Fruit fly (Drosophila melanogaster): Measurements from ENCODE around the gene Cpr67B.

Cpr67B gene

dm6 chr3L:9404497-9404896 lies at the start of gene Cpr67B:
TSS of gene Cpr67B (plus strand) at chr3L:9404797.
- TF ChIP-seq noc (tag; optimal IDR thresholded peaks at IDR 0.05): no peak

dm6 chr3L:9355555-9355954 lies 49.0 kb upstream of the Cpr67B start:
- TF ChIP-seq noc (tag; optimal IDR thresholded peaks at IDR 0.05): no peak

dm6 chr3L:9356138-9356753 lies 48.4 kb upstream of the Cpr67B start:
- TF ChIP-seq noc (tag; optimal IDR thresholded peaks at IDR 0.05): no peak

dm6 chr3L:9357830-9358712 lies 46.5 kb upstream of the Cpr67B start:
- TF ChIP-seq noc (tag; optimal IDR thresholded peaks at IDR 0.05): peak; percentile 37

- TF ChIP-seq noc (tag; optimal IDR thresholded peaks at IDR 0.05): no peak
Measured at dm6 chr3L:9358713-9359040, 45.9 kb upstream of the Cpr67B start, which contains the start of the genes UGP and Svip. TSS of gene UGP (minus strand) at chr3L:9358935. TSS of gene Svip (plus strand) at chr3L:9358999.

- TF ChIP-seq noc (tag; optimal IDR thresholded peaks at IDR 0.05): peak; percentile 77
Measured at dm6 chr3L:9360217-9360692, 44.3 kb upstream of the Cpr67B start, which contains the start of gene Pdxk. TSS of gene Pdxk (plus strand) at chr3L:9360316.

dm6 chr3L:9361894-9362293 lies 42.7 kb upstream of the Cpr67B start, which contains the start of gene CG34456:
TSS of gene CG34456 (plus strand) at chr3L:9362108.
- peak; percentile 60 for TF ChIP-seq noc (tag; optimal IDR thresholded peaks at IDR 0.05)

dm6 chr3L:9364131-9364530 lies 40.5 kb upstream of the Cpr67B start, which contains the start of gene mRRF1:
TSS of gene mRRF1 (plus strand) at chr3L:9364350.
- TF ChIP-seq noc (tag; optimal IDR thresholded peaks at IDR 0.05): no peak

dm6 chr3L:9366850-9367430 lies 37.7 kb upstream of the Cpr67B start, which contains the start of the genes Klp67A and CG4452:
TSS of gene Klp67A (minus strand) at chr3L:9367046.
TSS of gene CG4452 (plus strand) at chr3L:9367377.
- TF ChIP-seq noc (tag; optimal IDR thresholded peaks at IDR 0.05): peak; percentile 13

- TF ChIP-seq noc (tag; optimal IDR thresholded peaks at IDR 0.05): no peak
Measured at dm6 chr3L:9367431-9367867, 37.1 kb upstream of the Cpr67B start.

dm6 chr3L:9368665-9369064 lies 35.9 kb upstream of the Cpr67B start:
- no peak for TF ChIP-seq noc (tag; optimal IDR thresholded peaks at IDR 0.05)

dm6 chr3L:9370907-9371365 lies 33.7 kb upstream of the Cpr67B start, which contains the start of gene Fdx1:
TSS of gene Fdx1 (minus strand) at chr3L:9371238.
- peak; percentile 30 for TF ChIP-seq noc (tag; optimal IDR thresholded peaks at IDR 0.05)

dm6 chr3L:9372278-9372975 lies 32.2 kb upstream of the Cpr67B start, which contains the start of the genes Hsp67Bc, CG4456 and Hsp22:
TSS of gene Hsp67Bc (minus strand) at chr3L:9372497.
TSS of gene CG4456 (plus strand) at chr3L:9372722.
TSS of gene Hsp22 (plus strand) at chr3L:9372931.
- peak; percentile 5 for TF ChIP-seq noc (tag; optimal IDR thresholded peaks at IDR 0.05)

- peak; percentile 83 for TF ChIP-seq noc (tag; optimal IDR thresholded peaks at IDR 0.05)
Measured at dm6 chr3L:9373374-9374004, 31.1 kb upstream of the Cpr67B start.

dm6 chr3L:9375130-9375529 lies 29.5 kb upstream of the Cpr67B start, which contains the start of gene CG4461:
TSS of gene CG4461 (plus strand) at chr3L:9375430.
- TF ChIP-seq noc (tag; optimal IDR thresholded peaks at IDR 0.05): no peak

All from whole organism, larva.